Worm (Caenorhabditis elegans): ENCODE results near the gene nhr-22.
A peak's percentile ranks its signal among the peaks of the same experiment; 100 is the strongest.

The nhr-22 gene

ce11 chrII:6449656-6450055 is at the start of gene nhr-22:
Gene nhr-22, minus strand, starts transcription at chrII:6449792.
- TF ChIP-seq lin-39 (tag; optimal IDR thresholded peaks at IDR 0.05) (no peak), fos-1 (tag; optimal IDR thresholded peaks at IDR 0.05) (peak; percentile 62), blmp-1 (tag; optimal IDR thresholded peaks at IDR 0.05; ENCODE audit: insufficient read depth) (peak; percentile 24)

- no peak for TF ChIP-seq nhr-6 (tag; optimal IDR thresholded peaks at IDR 0.05)
- TF ChIP-seq aly-2 (tag; optimal IDR thresholded peaks at IDR 0.05) = no peak
- TF ChIP-seq R02D3.7 (tag; optimal IDR thresholded peaks at IDR 0.05) = no peak
- no peak for TF ChIP-seq mbf-1 (tag; optimal IDR thresholded peaks at IDR 0.05)
- TF ChIP-seq nhr-11 (tag; optimal IDR thresholded peaks at IDR 0.05) = no peak
- TF ChIP-seq crh-2 (tag; optimal IDR thresholded peaks at IDR 0.05) = no peak
- TF ChIP-seq elt-1 (tag; optimal IDR thresholded peaks at IDR 0.05) = no peak
- no peak for TF ChIP-seq nhr-77 (tag; optimal IDR thresholded peaks at IDR 0.05)
- TF ChIP-seq lin-13 (GFP tag; optimal IDR thresholded peaks at IDR 0.05) = no peak
- TF ChIP-seq zag-1 (tag; optimal IDR thresholded peaks at IDR 0.05) = no peak
- TF ChIP-seq lin-39 (tag; optimal IDR thresholded peaks at IDR 0.05) = no peak
- TF ChIP-seq skn-1 (tag; optimal IDR thresholded peaks at IDR 0.05) = no peak
- TF ChIP-seq ama-1 (optimal IDR thresholded peaks at IDR 0.05) = no peak
- TF ChIP-seq gmeb-1 (tag; optimal IDR thresholded peaks at IDR 0.05) = no peak
- no peak for TF ChIP-seq ztf-4 (tag; optimal IDR thresholded peaks at IDR 0.05)
- no peak for TF ChIP-seq C34F6.9 (tag; optimal IDR thresholded peaks at IDR 0.05)
- TF ChIP-seq nhr-23 (tag; optimal IDR thresholded peaks at IDR 0.05) = no peak
Measured at ce11 chrII:6499067-6499466, 49.5 kb upstream of the nhr-22 start, which contains the start of gene twk-49. Gene twk-49, minus strand, starts transcription at chrII:6499167.

- TF ChIP-seq C34F6.9 (tag; optimal IDR thresholded peaks at IDR 0.05) (no peak), zag-1 (tag; optimal IDR thresholded peaks at IDR 0.05) (peak; percentile 10), sem-4 (tag; optimal IDR thresholded peaks at IDR 0.05) (peak; percentile 37), ztf-1 (GFP tag; conservative IDR thresholded peaks at IDR 0.05) (no peak)
Measured at ce11 chrII:6498609-6499008, 49.0 kb upstream of the nhr-22 start.

ce11 chrII:6497137-6497536 is 47.5 kb upstream of the nhr-22 start:
- TF ChIP-seq lsy-2 (tag; optimal IDR thresholded peaks at IDR 0.05) (peak in 1 of 2 experiments; percentile 22), ZK546.5 (tag; optimal IDR thresholded peaks at IDR 0.05) (no peak), ztf-4 (tag; optimal IDR thresholded peaks at IDR 0.05) (no peak), lin-39 (tag; optimal IDR thresholded peaks at IDR 0.05) (no peak), unc-62 (GFP tag; optimal IDR thresholded peaks at IDR 0.05) (no peak), nhr-23 (tag; optimal IDR thresholded peaks at IDR 0.05) (no peak), ceh-82 (tag; optimal IDR thresholded peaks at IDR 0.05) (no peak)

ce11 chrII:6496496-6496895 is 46.9 kb upstream of the nhr-22 start:
- TF ChIP-seq nhr-25 (tag; optimal IDR thresholded peaks at IDR 0.05) = no peak
- no peak for TF ChIP-seq ceh-16 (tag; optimal IDR thresholded peaks at IDR 0.05)
- no peak for TF ChIP-seq alr-1 (tag; optimal IDR thresholded peaks at IDR 0.05)
- TF ChIP-seq fos-1 (tag; optimal IDR thresholded peaks at IDR 0.05) = no peak
- no peak for TF ChIP-seq ama-1 (optimal IDR thresholded peaks at IDR 0.05)
- TF ChIP-seq egl-27 (tag; optimal IDR thresholded peaks at IDR 0.05) = no peak

ce11 chrII:6493709-6494326 is 44.2 kb upstream of the nhr-22 start:
- TF ChIP-seq ceh-16 (tag; optimal IDR thresholded peaks at IDR 0.05) = no peak
- no peak for TF ChIP-seq sem-4 (tag; optimal IDR thresholded peaks at IDR 0.05)

ce11 chrII:6493139-6493538 is 43.5 kb upstream of the nhr-22 start:
- TF ChIP-seq nhr-129 (tag; optimal IDR thresholded peaks at IDR 0.05) (no peak), unc-55 (GFP tag; optimal IDR thresholded peaks at IDR 0.05) (peak; percentile 9), lin-39 (tag; optimal IDR thresholded peaks at IDR 0.05) (no peak)
